Worm (Caenorhabditis elegans) whole organism, mixed stage, embryonic: Measurements from ENCODE around the gene H01G02.1.
"Not testable (repeated sequence)": the region's sequence is repeated elsewhere in the genome, so short reads cannot be mapped to it uniquely, and the experiment has no call there.

Experiments used
- bed-3 ChIP-seq: fragments of 200-800 bp; sonication (Bioruptor generic); optimal IDR thresholded peaks from 3 replicates; lab custom pipeline; 2018; ENCODE audit warnings: mild to moderate bottlenecking, missing genetic modification characterization, moderate library complexity, missing compliant biosample characterization
- blmp-1 ChIP-seq: fragments of 150-350 bp; optimal IDR thresholded peaks from 2 replicates; lab custom pipeline; 2014; ENCODE audit warnings: missing biosample characterization, missing genetic modification characterization
- ceh-39 ChIP-seq: fragments of 150-350 bp; optimal IDR thresholded peaks from 2 replicates; lab custom pipeline; 2014; ENCODE audit warnings: missing biosample characterization, missing genetic modification characterization
- ceh-43 ChIP-seq: fragments of 200-800 bp; sonication (Bioruptor generic); optimal IDR thresholded peaks from 2 replicates; lab custom pipeline; 2018; ENCODE audit warnings: mild to moderate bottlenecking, missing genetic modification characterization, moderate library complexity, missing compliant biosample characterization
- ces-1 ChIP-seq: fragments of 150-350 bp; optimal IDR thresholded peaks from 2 replicates; lab custom pipeline; 2014; ENCODE audit warnings: missing biosample characterization, missing genetic modification reagents, missing genetic modification characterization
- cnd-1 ChIP-seq: fragments of 200-800 bp; sonication (Bioruptor generic); optimal IDR thresholded peaks from 2 replicates; lab custom pipeline; 2018; ENCODE audit warnings: mild to moderate bottlenecking, missing genetic modification characterization, missing compliant biosample characterization
- elt-1 ChIP-seq: sonication (generic microtip); optimal IDR thresholded peaks from 2 replicates; lab custom pipeline; 2017; ENCODE audit warnings: missing genetic modification characterization, mild to moderate bottlenecking, missing compliant biosample characterization, antibody characterized with exemption, moderate library complexity, borderline replicate concordance; ENCODE audit not compliant: insufficient read depth
- elt-3 ChIP-seq: fragments of 150-350 bp; optimal IDR thresholded peaks from 2 replicates; lab custom pipeline; 2014; ENCODE audit warnings: missing biosample characterization, missing genetic modification characterization
- flh-1 ChIP-seq: fragments of 200-800 bp; sonication (Bioruptor generic); optimal IDR thresholded peaks from 2 replicates; lab custom pipeline; 2018; ENCODE audit warnings: mild to moderate bottlenecking, missing genetic modification characterization, moderate library complexity, missing compliant biosample characterization
- ham-2 ChIP-seq: fragments of 200-800 bp; sonication (Bioruptor generic); optimal IDR thresholded peaks from 2 replicates; lab custom pipeline; 2018; ENCODE audit warnings: mild to moderate bottlenecking, missing genetic modification characterization, missing compliant biosample characterization
- hlh-1 ChIP-seq: fragments of 150-350 bp; optimal IDR thresholded peaks from 2 replicates; lab custom pipeline; 2014; ENCODE audit warnings: missing biosample characterization, missing genetic modification reagents, missing genetic modification characterization
- lin-13 ChIP-seq: fragments of 150-350 bp; optimal IDR thresholded peaks from 2 replicates; lab custom pipeline; 2014; ENCODE audit warnings: missing biosample characterization, missing genetic modification characterization
- lsy-2 ChIP-seq: fragments of 150-350 bp; optimal IDR thresholded peaks from 2 replicates; lab custom pipeline; 2014; ENCODE audit warnings: missing biosample characterization, missing genetic modification characterization
- mab-5 ChIP-seq: fragments of 150-350 bp; optimal IDR thresholded peaks from 2 replicates; lab custom pipeline; 2014; ENCODE audit warnings: missing biosample characterization, missing genetic modification characterization
- mep-1 ChIP-seq: fragments of 150-350 bp; optimal IDR thresholded peaks from 2 replicates; lab custom pipeline; 2017; ENCODE audit warnings: missing biosample characterization, missing genetic modification reagents, missing genetic modification characterization, inconsistent platforms
- mls-2 ChIP-seq: sonication (generic microtip); optimal IDR thresholded peaks from 2 replicates; lab custom pipeline; 2016; ENCODE audit warnings: mild to moderate bottlenecking, missing genetic modification characterization, moderate library complexity, missing compliant biosample characterization
- nhr-12 ChIP-seq: fragments of 150-350 bp; optimal IDR thresholded peaks from 2 replicates; lab custom pipeline; 2014; ENCODE audit warnings: missing biosample characterization, missing genetic modification characterization
- nhr-237 ChIP-seq: fragments of 150-350 bp; optimal IDR thresholded peaks from 2 replicates; lab custom pipeline; 2014; ENCODE audit warnings: missing biosample characterization, missing genetic modification characterization
- nhr-28 ChIP-seq: fragments of 150-350 bp; optimal IDR thresholded peaks from 2 replicates; lab custom pipeline; 2014; ENCODE audit warnings: missing biosample characterization, missing genetic modification characterization
- nhr-76 ChIP-seq: sonication (generic microtip); optimal IDR thresholded peaks from 2 replicates; lab custom pipeline; 2017; ENCODE audit warnings: missing biosample characterization, missing genetic modification characterization
- pha-4 ChIP-seq: fragments of 150-350 bp; optimal IDR thresholded peaks from 2 replicates; lab custom pipeline; 2018; ENCODE audit warnings: missing biosample characterization, missing genetic modification reagents, missing genetic modification characterization
- snpc-4 ChIP-seq: fragments of 150-350 bp; optimal IDR thresholded peaks from 2 replicates; lab custom pipeline; 2014; ENCODE audit warnings: missing biosample characterization, missing genetic modification characterization
- sptf-1 ChIP-seq: sonication (generic microtip); optimal IDR thresholded peaks from 2 replicates; lab custom pipeline; 2017; ENCODE audit warnings: mild to moderate bottlenecking, missing genetic modification characterization, moderate library complexity, missing compliant biosample characterization
- tbx-8 ChIP-seq: fragments of 200-800 bp; sonication (Bioruptor generic); optimal IDR thresholded peaks from 2 replicates; lab custom pipeline; 2018; ENCODE audit warnings: mild to moderate bottlenecking, missing genetic modification characterization, moderate library complexity, missing compliant biosample characterization
- unc-120 ChIP-seq: sonication (generic microtip); optimal IDR thresholded peaks from 2 replicates; lab custom pipeline; 2017; ENCODE audit warnings: missing genetic modification characterization, missing compliant biosample characterization; ENCODE audit not compliant: poor library complexity, severe bottlenecking
- unc-62 ChIP-seq: fragments of 150-350 bp; optimal IDR thresholded peaks from 2 replicates; lab custom pipeline; 2014; ENCODE audit warnings: missing biosample characterization, missing genetic modification reagents, missing genetic modification characterization
- zip-8 ChIP-seq: fragments of 150-350 bp; optimal IDR thresholded peaks from 2 replicates; lab custom pipeline; 2014; ENCODE audit warnings: missing biosample characterization, missing genetic modification characterization

The H01G02.1 gene

DNA sequence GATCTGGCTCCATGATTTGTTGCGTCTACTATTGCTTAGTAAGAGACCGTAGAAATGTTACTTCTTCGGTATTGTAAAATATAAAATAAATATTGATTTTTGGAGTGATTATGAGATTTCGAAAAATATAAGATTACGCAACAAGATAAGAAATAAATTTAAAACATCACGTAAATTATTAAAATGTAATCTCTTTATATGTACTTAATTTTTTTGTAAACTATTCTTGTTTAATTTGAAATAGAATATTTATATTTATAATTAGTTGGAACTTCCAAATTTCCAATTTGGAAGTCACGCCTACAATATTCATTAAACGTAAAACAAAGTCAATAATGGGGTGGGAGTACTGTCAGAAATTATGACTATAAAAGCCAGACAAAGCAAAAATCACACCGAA is 29.5 kb upstream of the H01G02.1 start, which contains the start of gene M117.4:
Gene M117.4, minus strand, starts transcription at position 101 of the 400 bp plus-strand sequence.
- TF ChIP-seq zip-8 (peak; percentile 51), sptf-1 (tag; lab: Kevin White, UChicago) (no peak), snpc-4 (no peak)

ce11 chrIV:11828012-11828411 is 24.1 kb upstream of the H01G02.1 start, which contains the start of gene M117.6:
Gene M117.6, minus strand, starts transcription at chrIV:11828112.
- TF ChIP-seq unc-62 (GFP tag; lab: Kevin White, UChicago); snpc-4; pha-4 (tag; lab: Kevin White, UChicago): not testable (repeated sequence)

DNA sequence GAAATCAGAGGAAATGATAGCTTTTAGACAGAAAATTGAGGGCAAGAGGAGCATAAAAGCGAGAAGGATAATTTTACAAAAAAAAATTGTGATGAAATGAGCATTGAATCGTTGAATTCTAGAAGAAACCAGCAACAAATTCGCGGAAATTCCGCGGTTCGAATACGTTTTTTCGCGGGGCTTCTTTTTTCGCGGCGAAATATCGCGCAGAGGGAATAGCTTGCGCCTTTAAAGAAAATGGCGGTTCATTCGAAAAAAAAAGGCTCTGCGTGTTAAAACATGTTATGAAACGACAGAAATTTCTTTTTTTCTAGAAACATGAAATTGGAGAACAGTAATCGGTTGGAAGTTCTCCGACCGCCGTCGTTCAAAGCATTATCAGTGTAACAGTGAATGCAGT is 18.5 kb upstream of the H01G02.1 start:
- TF ChIP-seq mep-1 (peak; percentile 78), lin-13 (tag; lab: Kevin White, UChicago) (peak; percentile 46), ceh-39 (no peak), cnd-1 (tag; lab: Kevin White, UChicago) (no peak), elt-3 (no peak), elt-1 (no peak), flh-1 (GFP tag; lab: Kevin White, UChicago) (no peak), ces-1 (GFP tag; lab: Kevin White, UChicago) (no peak), nhr-237 (tag; lab: Kevin White, UChicago) (peak; percentile 18), nhr-76 (tag; lab: Kevin White, UChicago) (no peak), mab-5 (no peak), tbx-8 (no peak), lsy-2 (tag; lab: Kevin White, UChicago) (peak; percentile 39), ceh-43 (GFP tag; lab: Kevin White, UChicago) (no peak), nhr-12 (no peak)

- TF ChIP-seq lsy-2 (tag; lab: Kevin White, UChicago), result peak; percentile 28
- TF ChIP-seq zip-8, result no peak
- no peak for TF ChIP-seq elt-1
- TF ChIP-seq sptf-1 (tag; lab: Kevin White, UChicago), result peak; percentile 29
- no peak for TF ChIP-seq blmp-1
- TF ChIP-seq ces-1 (GFP tag; lab: Kevin White, UChicago), result peak; percentile 81
- no peak for TF ChIP-seq nhr-28 (tag; lab: Kevin White, UChicago)
- TF ChIP-seq cnd-1 (tag; lab: Kevin White, UChicago), result peak; percentile 49
- no peak for TF ChIP-seq ham-2 (GFP tag; lab: Kevin White, UChicago)
- no peak for TF ChIP-seq nhr-12
- TF ChIP-seq unc-62 (GFP tag; lab: Kevin White, UChicago), result peak; percentile 9
- no peak for TF ChIP-seq nhr-76 (tag; lab: Kevin White, UChicago)
- peak; percentile 73 for TF ChIP-seq unc-120 (tag; lab: Kevin White, UChicago)
- no peak for TF ChIP-seq bed-3 (GFP tag; lab: Kevin White, UChicago)
- TF ChIP-seq mls-2, result peak; percentile 75
Observed at ce11 chrIV:11821591-11822361, 17.8 kb upstream of the H01G02.1 start, which contains the start of the genes par-5 and M117.3. Gene par-5, minus strand, starts transcription at chrIV:11821924. Gene M117.3, plus strand, starts transcription at chrIV:11822206.

ce11 chrIV:11820067-11820913 is 16.3 kb upstream of the H01G02.1 start:
- TF ChIP-seq bed-3 (GFP tag; lab: Kevin White, UChicago) (no peak), mls-2 (peak; percentile 17)

DNA sequence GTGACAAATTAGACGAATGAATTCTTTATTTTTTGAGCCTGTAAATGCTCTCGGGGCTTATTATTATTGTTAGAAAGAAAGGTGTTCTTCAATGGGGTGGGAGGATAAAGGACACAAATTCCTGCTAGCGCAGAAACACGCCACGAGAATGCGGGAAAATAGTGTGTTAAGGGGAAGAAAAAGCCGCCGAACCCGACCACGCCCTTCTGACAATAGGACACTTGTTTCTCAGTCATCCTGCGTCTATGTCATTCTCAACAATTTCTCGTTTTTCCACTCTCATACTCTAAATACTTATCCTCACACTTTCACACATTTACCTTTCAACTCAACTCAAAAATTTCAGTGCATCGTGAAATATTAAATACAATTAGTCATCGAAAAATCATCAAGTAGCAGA is 9.9 kb upstream of the H01G02.1 start, which contains the start of gene M117.1:
Gene M117.1, plus strand, starts transcription at position 347 of the 400 bp plus-strand sequence.
- TF ChIP-seq hlh-1, result peak; percentile 34
- TF ChIP-seq ham-2 (GFP tag; lab: Kevin White, UChicago), result no peak
- TF ChIP-seq, all 35 proteins: peak for 1
